Fruit fly (Drosophila melanogaster): ENCODE results near the gene Adsl.

dm6 chr3R:17016193-17016592 is 4.7 kb downstream of the Adsl start:
- TF ChIP-seq gl (tag; optimal IDR thresholded peaks at IDR 0.05) = no peak
- TF ChIP-seq fd96Ca (GFP tag; IDR thresholded peaks at IDR 0.05) = no peak
- no peak for TF ChIP-seq CG32121 (GFP tag; IDR thresholded peaks at IDR 0.05)
- TF ChIP-seq CG8159 (tag; optimal IDR thresholded peaks at IDR 0.05) = no peak
- no peak for TF ChIP-seq CG12605 (GFP tag; IDR thresholded peaks at IDR 0.05)
- TF ChIP-seq CG17806 (tag; optimal IDR thresholded peaks at IDR 0.05) = no peak
- TF ChIP-seq Pif1B (GFP tag; optimal IDR thresholded peaks at IDR 0.05) = no peak
